Fruit fly (Drosophila melanogaster): ENCODE results near the gene SPE.

The SPE gene

DNA sequence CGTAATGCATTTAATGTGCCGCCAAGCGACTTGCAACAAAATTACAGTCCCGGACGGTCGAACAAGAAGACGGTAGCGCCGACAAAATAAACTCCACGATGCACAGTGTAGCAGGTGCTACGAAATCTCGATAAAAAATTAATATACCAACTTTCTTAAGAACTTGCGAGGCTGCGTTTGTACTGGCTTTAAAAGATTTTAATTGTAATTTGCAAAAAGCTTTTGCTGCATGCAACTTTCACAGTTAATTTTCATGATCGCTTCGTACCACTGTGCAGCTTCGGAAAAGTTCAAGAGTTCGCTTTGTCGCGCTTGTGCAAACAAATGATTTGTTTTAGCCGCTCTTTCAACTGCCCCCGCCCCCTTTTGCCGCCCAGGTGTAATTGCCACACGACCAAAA is 39.9 kb upstream of the SPE start (continued):
- TF ChIP-seq unpg (GFP tag; optimal IDR thresholded peaks at IDR 0.05) (peak; percentile 78), Sry-β (GFP tag; optimal IDR thresholded peaks at IDR 0.05) (no peak), grn (GFP tag; optimal IDR thresholded peaks at IDR 0.05) (no peak), Optix (GFP tag; IDR thresholded peaks at IDR 0.05) (peak; percentile 81; the same call in 2 of the 3 replicates), mirr (GFP tag; optimal IDR thresholded peaks at IDR 0.05) (no peak), hbn (GFP tag; IDR thresholded peaks at IDR 0.05; ENCODE audit: partially characterized antibody) (no peak), sim (GFP tag; IDR thresholded peaks at IDR 0.05) (0 out of 2 replicates have a peak, but pooled peaks have one; percentile 24), Adf1 (GFP tag; IDR thresholded peaks at IDR 0.05) (no peak), HLH4C (GFP tag; IDR thresholded peaks at IDR 0.05; ENCODE audit: partially characterized antibody) (no peak), Hmx (GFP tag; optimal IDR thresholded peaks at IDR 0.05) (no peak), zf30C (GFP tag; optimal IDR thresholded peaks at IDR 0.05) (no peak), CG9727 (GFP tag; optimal IDR thresholded peaks at IDR 0.05) (peak; percentile 49), CG10565 (GFP tag; optimal IDR thresholded peaks at IDR 0.05) (no peak), CG6689 (GFP tag; IDR thresholded peaks at IDR 0.05) (peak; percentile 80), crc (GFP tag; optimal IDR thresholded peaks at IDR 0.05) (peak; percentile 39), CG1233 (GFP tag; optimal IDR thresholded peaks at IDR 0.05) (peak; percentile 44), wor (GFP tag; IDR thresholded peaks at IDR 0.05) (peak; percentile 63), gsb (GFP tag; IDR thresholded peaks at IDR 0.05) (no peak), CG10321 (GFP tag; IDR thresholded peaks at IDR 0.05) (peak; percentile 50; the same call in 1 of the 2 replicates), mld (GFP tag; IDR thresholded peaks at IDR 0.05; ENCODE audit: partially characterized antibody) (no peak), CG13894 (tag; optimal IDR thresholded peaks at IDR 0.05) (no peak), CG9876 (GFP tag; optimal IDR thresholded peaks at IDR 0.05) (peak; percentile 38), ranshi (GFP tag; IDR thresholded peaks at IDR 0.05) (peak; percentile 74), CG17385 (GFP tag; optimal IDR thresholded peaks at IDR 0.05) (peak; percentile 67), gcm2 (GFP tag; optimal IDR thresholded peaks at IDR 0.05) (peak; percentile 49), BEAF-32 (GFP tag; optimal IDR thresholded peaks at IDR 0.05) (no peak), CG11456 (GFP tag; IDR thresholded peaks at IDR 0.05) (peak; percentile 75), cg (GFP tag; optimal IDR thresholded peaks at IDR 0.05) (no peak), chm (GFP tag; IDR thresholded peaks at IDR 0.05) (peak; percentile 71; the same call in 1 of the 2 replicates), dpn (GFP tag; optimal IDR thresholded peaks at IDR 0.05) (peak; percentile 69 to 75), CG6175 (GFP tag; IDR thresholded peaks at IDR 0.05) (no peak), CG4282 (GFP tag; optimal IDR thresholded peaks at IDR 0.05) (peak; percentile 21), dan (GFP tag; IDR thresholded peaks at IDR 0.05) (no peak), lov (optimal IDR thresholded peaks at IDR 0.05) (no peak), lov (GFP tag; IDR thresholded peaks at IDR 0.05) (peak; percentile 86), bab2 (GFP tag; optimal IDR thresholded peaks at IDR 0.05) (peak; percentile 61), lbe (GFP tag; optimal IDR thresholded peaks at IDR 0.05) (no peak), wdn (GFP tag; IDR thresholded peaks at IDR 0.05) (peak; percentile 71), CG12299 (tag; optimal IDR thresholded peaks at IDR 0.05) (no peak), CG6254 (GFP tag; optimal IDR thresholded peaks at IDR 0.05) (peak; percentile 58), jigr1 (GFP tag; IDR thresholded peaks at IDR 0.05) (0 out of 3 replicates have a peak, but pooled peaks have one; percentile 47), sr (GFP tag; IDR thresholded peaks at IDR 0.05) (peak; percentile 68; the same call in 2 of the 3 replicates), CG32772 (GFP tag; IDR thresholded peaks at IDR 0.05) (peak; percentile 80), tx (GFP tag; optimal IDR thresholded peaks at IDR 0.05) (peak; percentile 62), vfl (GFP tag; optimal IDR thresholded peaks at IDR 0.05) (no peak), Dad (GFP tag; optimal IDR thresholded peaks at IDR 0.05) (peak; percentile 64), Doc3 (GFP tag; IDR thresholded peaks at IDR 0.05; ENCODE audit: partially characterized antibody) (no peak), CG11560 (tag; IDR thresholded peaks at IDR 0.05) (no peak), Oaz (GFP tag; IDR thresholded peaks at IDR 0.05) (peak; percentile 62), Hr39 (optimal IDR thresholded peaks at IDR 0.05) (no peak), CG12769 (tag; optimal IDR thresholded peaks at IDR 0.05) (peak; percentile 56), Sin3A (optimal IDR thresholded peaks at IDR 0.05) (no peak), Oli (tag; optimal IDR thresholded peaks at IDR 0.05) (peak; percentile 81)
